Worm (Caenorhabditis elegans) whole organism, late embryonic: ENCODE data around the gene Y40A1A.2.

Experiments used
- ceh-45 ChIP-seq: fragments of 200-800 bp; sonication (Bioruptor generic); IDR thresholded peaks from 2 replicates; pipeline ENCODE4 v1.3.6; 2022; ENCODE audit warnings: missing genetic modification reagents, missing genetic modification characterization, missing compliant biosample characterization
- lin-11 ChIP-seq: fragments of 200-800 bp; sonication (Bioruptor generic); optimal IDR thresholded peaks from 2 replicates; lab custom pipeline; 2018; ENCODE audit warnings: mild to moderate bottlenecking, missing genetic modification characterization, missing compliant biosample characterization
- nhr-11 ChIP-seq: fragments of 150-350 bp; optimal IDR thresholded peaks from 2 replicates; lab custom pipeline; 2014; ENCODE audit warnings: missing biosample characterization, missing genetic modification characterization
- pha-4 ChIP-seq: fragments of 150-350 bp; optimal IDR thresholded peaks from 2 replicates; lab custom pipeline; 2018; ENCODE audit warnings: missing biosample characterization, missing genetic modification reagents, missing genetic modification characterization
- tbx-7 ChIP-seq: sonication (generic microtip); optimal IDR thresholded peaks from 2 replicates; lab custom pipeline; 2016; ENCODE audit warnings: missing genotype, missing genetic modification characterization, missing compliant biosample characterization

DNA sequence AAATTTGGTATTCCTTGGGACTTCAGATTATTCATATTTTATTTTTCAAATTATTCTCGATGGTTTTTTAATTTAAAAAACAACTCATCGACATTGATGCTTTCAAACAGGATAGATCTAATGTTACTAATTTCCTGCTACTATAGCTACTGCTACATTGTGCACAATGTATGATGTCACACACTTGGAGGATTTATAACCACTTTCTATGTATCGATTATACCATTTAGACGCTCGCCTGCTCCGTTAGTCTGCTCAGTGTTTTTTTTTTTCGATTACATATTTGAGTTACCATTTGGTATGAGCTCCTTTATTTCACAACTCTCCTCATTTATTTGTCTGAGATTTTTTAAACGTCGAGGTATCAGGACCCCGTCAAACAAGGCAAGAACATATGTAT is at the start of gene Y40A1A.2:
- TF ChIP-seq ceh-45 (no peak), nhr-11 (tag; lab: Kevin White, UChicago) (no peak), lin-11 (no peak), pha-4 (tag; lab: Kevin White, UChicago) (no peak), tbx-7 (no peak)
